Fruit fly (Drosophila melanogaster): ENCODE measurements around the gene Ogg1.

The Ogg1 gene

DNA sequence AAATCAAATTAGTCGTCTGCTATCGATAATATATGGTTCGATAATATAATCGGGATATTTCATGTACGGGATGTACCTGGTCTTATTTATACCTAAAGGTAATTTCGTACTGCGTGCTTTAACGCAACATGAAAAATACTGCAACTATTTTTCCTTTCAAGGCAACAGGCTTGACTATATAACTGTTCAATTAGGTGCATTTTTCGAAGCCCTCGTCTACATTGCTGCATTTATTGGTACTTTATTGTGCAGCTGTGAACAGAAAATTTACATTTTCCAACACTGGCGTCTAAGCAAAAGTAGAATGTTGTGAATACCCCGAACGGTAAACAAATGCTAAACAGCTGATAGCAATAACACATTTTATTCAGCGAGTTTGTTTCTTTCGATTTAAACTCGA, at the start of gene Ogg1, which contains the start of gene Ppt1 (continued):
- TF ChIP-seq Dref (GFP tag; IDR thresholded peaks at IDR 0.05): no peak; the same call in none of the 2 replicates
- peak; percentile 42 for TF ChIP-seq CG12299 (tag; optimal IDR thresholded peaks at IDR 0.05)
- TF ChIP-seq stc (GFP tag; IDR thresholded peaks at IDR 0.05): no peak
- no peak for TF ChIP-seq psq (GFP tag; optimal IDR thresholded peaks at IDR 0.05)
- TF ChIP-seq lilli (GFP tag; optimal IDR thresholded peaks at IDR 0.05): peak; percentile 80
- TF ChIP-seq CG11696 (GFP tag; IDR thresholded peaks at IDR 0.05): no peak
- TF ChIP-seq gt (GFP tag; IDR thresholded peaks at IDR 0.05): no peak
- TF ChIP-seq chif (GFP tag; optimal IDR thresholded peaks at IDR 0.05): peak in 1 of 2 experiments; percentile 47
- TF ChIP-seq CG9727 (GFP tag; optimal IDR thresholded peaks at IDR 0.05): peak; percentile 34
- TF ChIP-seq CG13894 (tag; optimal IDR thresholded peaks at IDR 0.05): peak; percentile 48
- TF ChIP-seq twi (tag; optimal IDR thresholded peaks at IDR 0.05): peak; percentile 30
- no peak for TF ChIP-seq jigr1 (GFP tag; IDR thresholded peaks at IDR 0.05)
- peak; percentile 7 for TF ChIP-seq D19A (tag; optimal IDR thresholded peaks at IDR 0.05)
- TF ChIP-seq h (optimal IDR thresholded peaks at IDR 0.05): no peak
- peak; percentile 0 for TF ChIP-seq CG6683 (GFP tag; optimal IDR thresholded peaks at IDR 0.05)
- peak; percentile 67 for TF ChIP-seq trem (tag; optimal IDR thresholded peaks at IDR 0.05)
- TF ChIP-seq CG30403 (GFP tag; optimal IDR thresholded peaks at IDR 0.05): peak; percentile 66
- no peak for TF ChIP-seq Lpt (GFP tag; optimal IDR thresholded peaks at IDR 0.05)
- peak; percentile 70 for TF ChIP-seq mam (GFP tag; optimal IDR thresholded peaks at IDR 0.05)
- 0 out of 3 replicates have a peak, but pooled peaks have one; percentile 18 for TF ChIP-seq CG11695 (GFP tag; IDR thresholded peaks at IDR 0.05)
- TF ChIP-seq Poxn (GFP tag; IDR thresholded peaks at IDR 0.05): no peak
- TF ChIP-seq NC2β (GFP tag; optimal IDR thresholded peaks at IDR 0.05): peak; percentile 54
- TF ChIP-seq CG10274 (GFP tag; optimal IDR thresholded peaks at IDR 0.05): no peak
- TF ChIP-seq CG18599 (GFP tag; optimal IDR thresholded peaks at IDR 0.05): peak; percentile 49
- no peak for TF ChIP-seq chm (GFP tag; IDR thresholded peaks at IDR 0.05)
- TF ChIP-seq CG32767 (GFP tag; IDR thresholded peaks at IDR 0.05): no peak
- no peak for TF ChIP-seq CG5953 (GFP tag; IDR thresholded peaks at IDR 0.05)
- 0 out of 3 replicates have a peak, but pooled peaks have one; percentile 14 for TF ChIP-seq vnd (GFP tag; IDR thresholded peaks at IDR 0.05; ENCODE audit: partially characterized antibody)
- TF ChIP-seq sim (GFP tag; IDR thresholded peaks at IDR 0.05): no peak
- TF ChIP-seq HmgD (GFP tag; optimal IDR thresholded peaks at IDR 0.05): no peak
- peak; percentile 34; the same call in 1 of the 2 replicates for TF ChIP-seq lmd (GFP tag; IDR thresholded peaks at IDR 0.05)
- TF ChIP-seq CG8388 (GFP tag; optimal IDR thresholded peaks at IDR 0.05): peak; percentile 1
- no peak for TF ChIP-seq tll (GFP tag; optimal IDR thresholded peaks at IDR 0.05)
- TF ChIP-seq slbo (GFP tag; IDR thresholded peaks at IDR 0.05): peak; percentile 62

DNA sequence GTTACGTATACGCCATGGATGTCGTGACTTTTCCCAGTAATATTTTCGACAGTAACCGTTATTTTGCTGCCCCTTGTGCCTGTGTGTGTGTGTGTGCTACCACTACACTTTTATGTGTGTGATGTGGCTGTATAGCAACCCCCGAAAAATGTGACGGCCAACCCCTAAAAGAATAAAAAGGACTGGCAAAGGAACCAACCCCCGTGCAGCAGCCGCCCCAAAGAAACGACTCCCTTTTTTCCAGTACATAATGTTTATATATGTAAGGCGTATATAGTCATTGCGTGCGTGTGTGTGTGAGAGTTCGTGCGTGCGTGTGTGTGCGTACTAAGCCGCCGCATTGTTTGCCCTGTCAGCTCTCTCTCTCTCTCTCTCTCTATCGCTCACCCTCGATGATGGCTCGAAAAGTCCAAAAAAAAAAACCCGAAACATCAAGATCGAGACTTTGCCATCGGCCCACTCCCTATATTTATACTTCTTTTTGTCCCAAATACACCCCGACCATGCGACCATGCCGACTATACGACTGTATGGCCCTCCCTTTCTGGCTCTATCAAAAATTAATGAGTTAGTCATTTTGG, 49.4 kb upstream of the Ogg1 start:
- no peak for TF ChIP-seq CG6254 (GFP tag; optimal IDR thresholded peaks at IDR 0.05)
- peak; percentile 91 for TF ChIP-seq Nf-YC (tag; optimal IDR thresholded peaks at IDR 0.05)
- no peak for TF ChIP-seq CG7556 (GFP tag; optimal IDR thresholded peaks at IDR 0.05)
- no peak for TF ChIP-seq Rx (GFP tag; IDR thresholded peaks at IDR 0.05)
- no peak for TF ChIP-seq Dfd (GFP tag; optimal IDR thresholded peaks at IDR 0.05)
- TF ChIP-seq Ets97D (GFP tag; optimal IDR thresholded peaks at IDR 0.05): no peak
- TF ChIP-seq lbe (GFP tag; optimal IDR thresholded peaks at IDR 0.05): no peak
- no peak for TF ChIP-seq gsb (GFP tag; IDR thresholded peaks at IDR 0.05)
- TF ChIP-seq CG1832 (GFP tag; optimal IDR thresholded peaks at IDR 0.05): peak; percentile 40
- TF ChIP-seq Abd-B (GFP tag; optimal IDR thresholded peaks at IDR 0.05): no peak
- no peak for TF ChIP-seq E2f2 (GFP tag; IDR thresholded peaks at IDR 0.05)
- TF ChIP-seq CG11696 (GFP tag; IDR thresholded peaks at IDR 0.05): no peak
- peak; percentile 23 to 36 for TF ChIP-seq Trl (optimal IDR thresholded peaks at IDR 0.05)
- no peak for TF ChIP-seq Trl (GFP tag; optimal IDR thresholded peaks at IDR 0.05)
- no peak for TF ChIP-seq CG11723 (GFP tag; optimal IDR thresholded peaks at IDR 0.05)
- no peak for TF ChIP-seq grn (GFP tag; optimal IDR thresholded peaks at IDR 0.05)
- TF ChIP-seq seq (GFP tag; IDR thresholded peaks at IDR 0.05): peak; percentile 83
- no peak for TF ChIP-seq CG17385 (GFP tag; optimal IDR thresholded peaks at IDR 0.05)
- TF ChIP-seq gt (GFP tag; IDR thresholded peaks at IDR 0.05): no peak
- TF ChIP-seq wor (GFP tag; IDR thresholded peaks at IDR 0.05): no peak
- no peak for TF ChIP-seq CG6854 (GFP tag; optimal IDR thresholded peaks at IDR 0.05)
- TF ChIP-seq org-1 (GFP tag; optimal IDR thresholded peaks at IDR 0.05): no peak
